Fruit fly (Drosophila melanogaster): Measurements from ENCODE around the gene mts.

- TF ChIP-seq ttk (optimal IDR thresholded peaks at IDR 0.05) (no peak), insv (optimal IDR thresholded peaks at IDR 0.05) (no peak), h (optimal IDR thresholded peaks at IDR 0.05) (no peak), psq (optimal IDR thresholded peaks at IDR 0.05) (no peak), Myc (optimal IDR thresholded peaks at IDR 0.05) (no peak)
Observed at dm6 chr2L:7777979-7778692, 49.3 kb upstream of the mts start, which contains the start of gene CG7179.

Data from Kc167 (cell line).